Fruit fly (Drosophila melanogaster) S2 (cell line): ENCODE measurements around the gene CG12099.

Source experiments
- CG8478 ChIP-seq: fragments of >200 bp; optimal IDR thresholded peaks from 2 replicates; lab custom pipeline; 2018
- CTCF ChIP-seq, 2 experiments: fragments of >200 bp; optimal IDR thresholded peaks; 2 replicates each; lab custom pipeline; 2018

The CG12099 gene

dm6 chr3L:1558178-1558788 lies at the start of gene CG12099, which contains the start of gene Pex10:
Gene CG12099 (minus strand): TSS chr3L:1558484.
Gene Pex10 (plus strand): TSS chr3L:1558228.
- TF ChIP-seq CTCF (optimal IDR thresholded peaks at IDR 0.05; lab: Kevin White, UChicago) (no peak), CG8478 (lab: Kevin White, UChicago) (no peak)

- TF ChIP-seq CTCF (optimal IDR thresholded peaks at IDR 0.05; lab: Kevin White, UChicago) (no peak), CG8478 (lab: Kevin White, UChicago) (no peak)
Measured at dm6 chr3L:1602833-1603128, 44.5 kb upstream of the CG12099 start, which contains the start of the genes CG18170 and CG33791. Gene CG18170 (plus strand): TSS chr3L:1602954. Gene CG33791 (plus strand): TSS chr3L:1602954.

- TF ChIP-seq CTCF (optimal IDR thresholded peaks at IDR 0.05; lab: Kevin White, UChicago): no peak
- no peak for TF ChIP-seq CG8478 (lab: Kevin White, UChicago)
Measured at dm6 chr3L:1602064-1602832, 44.0 kb upstream of the CG12099 start, which contains the start of gene CG12104. Gene CG12104 (minus strand): TSS chr3L:1602674.

- no peak for TF ChIP-seq CTCF (optimal IDR thresholded peaks at IDR 0.05; lab: Kevin White, UChicago)
- TF ChIP-seq CG8478 (lab: Kevin White, UChicago): no peak
Measured at dm6 chr3L:1592822-1593452, 34.7 kb upstream of the CG12099 start.

dm6 chr3L:1591692-1592371 lies 33.5 kb upstream of the CG12099 start:
- TF ChIP-seq CG8478 (lab: Kevin White, UChicago) (no peak), CTCF (optimal IDR thresholded peaks at IDR 0.05; lab: Kevin White, UChicago) (no peak)

dm6 chr3L:1590194-1590593 lies 31.9 kb upstream of the CG12099 start:
- TF ChIP-seq CG8478 (lab: Kevin White, UChicago) (no peak), CTCF (optimal IDR thresholded peaks at IDR 0.05; lab: Kevin White, UChicago) (no peak)

- no peak for TF ChIP-seq CTCF (optimal IDR thresholded peaks at IDR 0.05; lab: Kevin White, UChicago)
- TF ChIP-seq CG8478 (lab: Kevin White, UChicago): no peak
Measured at dm6 chr3L:1587140-1587849, 29.0 kb upstream of the CG12099 start.

dm6 chr3L:1586266-1587054 lies 28.2 kb upstream of the CG12099 start:
- TF ChIP-seq CG8478 (lab: Kevin White, UChicago): no peak
- no peak for TF ChIP-seq CTCF (optimal IDR thresholded peaks at IDR 0.05; lab: Kevin White, UChicago)

dm6 chr3L:1584781-1585180 lies 26.5 kb upstream of the CG12099 start:
- TF ChIP-seq CG8478 (lab: Kevin White, UChicago) (no peak), CTCF (optimal IDR thresholded peaks at IDR 0.05; lab: Kevin White, UChicago) (no peak)

- TF ChIP-seq CG8478 (lab: Kevin White, UChicago) (no peak), CTCF (optimal IDR thresholded peaks at IDR 0.05; lab: Kevin White, UChicago) (no peak)
Measured at dm6 chr3L:1584003-1584402, 25.7 kb upstream of the CG12099 start.

dm6 chr3L:1580821-1581220 lies 22.5 kb upstream of the CG12099 start:
- TF ChIP-seq CG8478 (lab: Kevin White, UChicago) (no peak), CTCF (optimal IDR thresholded peaks at IDR 0.05; lab: Kevin White, UChicago) (no peak)

- TF ChIP-seq CTCF (optimal IDR thresholded peaks at IDR 0.05; lab: Kevin White, UChicago): no peak
- no peak for TF ChIP-seq CG8478 (lab: Kevin White, UChicago)
Measured at dm6 chr3L:1580194-1580593, 21.9 kb upstream of the CG12099 start.

dm6 chr3L:1579169-1579853 lies 21.0 kb upstream of the CG12099 start:
- TF ChIP-seq CG8478 (lab: Kevin White, UChicago): no peak
- no peak for TF ChIP-seq CTCF (optimal IDR thresholded peaks at IDR 0.05; lab: Kevin White, UChicago)
